Worm (Caenorhabditis elegans): ENCODE data around the gene F26F12.5.

DNA sequence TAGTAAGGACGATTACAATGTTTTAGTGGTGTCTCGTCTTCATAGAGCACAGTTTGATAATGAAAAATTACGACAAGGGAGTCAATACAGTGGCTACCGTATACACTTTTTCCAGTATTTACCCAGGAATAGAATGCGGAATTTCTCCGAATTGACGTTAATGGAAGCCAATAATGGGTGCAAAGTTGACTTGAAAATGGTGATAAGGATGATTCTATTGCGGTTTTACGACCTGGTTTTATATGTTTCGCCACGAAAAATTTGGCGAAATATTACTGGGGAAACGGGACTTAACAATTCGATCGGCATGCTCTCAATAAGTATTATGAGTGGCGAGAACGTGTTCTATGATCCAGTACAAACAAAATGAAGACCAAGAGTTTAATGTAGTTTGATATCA is 45.1 kb downstream of the F26F12.5 start:
- TF ChIP-seq klf-2 (GFP tag; conservative IDR thresholded peaks at IDR 0.05) (no peak), ztf-23 (GFP tag; IDR thresholded peaks at IDR 0.05) (no peak), tab-1 (GFP tag; IDR thresholded peaks at IDR 0.05) (no peak), med-1 (GFP tag; optimal IDR thresholded peaks at IDR 0.05; ENCODE audit: insufficient read depth) (no peak), flt-1 (GFP tag; IDR thresholded peaks at IDR 0.05) (no peak), T22C8.4 (GFP tag; IDR thresholded peaks at IDR 0.05) (no peak), cog-1 (tag; optimal IDR thresholded peaks at IDR 0.05) (no peak)
